Worm (Caenorhabditis elegans) whole organism, early embryonic: ENCODE data around the gene sra-26.
"Not testable (repeated sequence)": the region's sequence is repeated elsewhere in the genome, so short reads cannot be mapped to it uniquely, and the experiment has no call there.

Experiments
- B0310.2 ChIP-seq: sonication (generic microtip); optimal IDR thresholded peaks from 2 replicates; lab custom pipeline; 2016; ENCODE audit warnings: mild to moderate bottlenecking, missing genetic modification characterization, missing compliant biosample characterization
- F13C5.2 ChIP-seq: sonication (generic microtip); optimal IDR thresholded peaks from 2 replicates; lab custom pipeline; 2017; ENCODE audit warnings: mild to moderate bottlenecking, missing genetic modification characterization, inconsistent platforms, missing compliant biosample characterization
- aly-1 ChIP-seq: sonication (generic microtip); optimal IDR thresholded peaks from 2 replicates; lab custom pipeline; 2016; ENCODE audit warnings: missing genetic modification characterization, missing compliant biosample characterization
- ama-1 ChIP-seq: fragments of 150-350 bp; optimal IDR thresholded peaks from 2 replicates; lab custom pipeline; 2014
- ceh-13 ChIP-seq: fragments of 200-800 bp; sonication (Bioruptor generic); optimal IDR thresholded peaks from 2 replicates; lab custom pipeline; 2018; ENCODE audit warnings: mild to moderate bottlenecking, missing genetic modification characterization, missing compliant biosample characterization
- ceh-36 ChIP-seq: sonication (generic microtip); optimal IDR thresholded peaks from 2 replicates; lab custom pipeline; 2016; ENCODE audit warnings: missing genetic modification characterization, inconsistent platforms, missing compliant biosample characterization
- ets-7 ChIP-seq: sonication (generic microtip); optimal IDR thresholded peaks from 2 replicates; lab custom pipeline; 2016; ENCODE audit warnings: missing genotype, missing genetic modification characterization, missing compliant biosample characterization
- flt-1 ChIP-seq: fragments of 200-800 bp; sonication (Bioruptor generic); IDR thresholded peaks from 2 replicates; pipeline ENCODE4 v1.3.6; 2022; ENCODE audit warnings: missing genetic modification characterization, missing compliant biosample characterization
- hmbx-1 ChIP-seq: sonication (generic microtip); optimal IDR thresholded peaks from 2 replicates; lab custom pipeline; 2016; ENCODE audit warnings: mild to moderate bottlenecking, missing genetic modification characterization, missing compliant biosample characterization
- hmg-4 ChIP-seq: fragments of 200-800 bp; sonication (Bioruptor generic); optimal IDR thresholded peaks from 2 replicates; lab custom pipeline; 2018; ENCODE audit warnings: mild to moderate bottlenecking, missing genetic modification characterization, missing compliant biosample characterization
- hnd-1 ChIP-seq: sonication (generic microtip); optimal IDR thresholded peaks from 2 replicates; lab custom pipeline; 2016; ENCODE audit warnings: missing genetic modification characterization, missing compliant biosample characterization
- pes-1 ChIP-seq: fragments of 200-800 bp; sonication (Bioruptor generic); IDR thresholded peaks from 2 replicates; pipeline ENCODE4 v1.3.6; 2022; ENCODE audit warnings: missing genetic modification reagents, missing genetic modification characterization, missing compliant biosample characterization
- scrt-1 ChIP-seq: fragments of 200-800 bp; sonication (Bioruptor generic); IDR thresholded peaks from 2 replicates; pipeline ENCODE4 v1.3.6; 2022; ENCODE audit warnings: missing genetic modification characterization, missing compliant biosample characterization
- sea-1 ChIP-seq: fragments of 200-800 bp; sonication (Bioruptor generic); conservative IDR thresholded peaks from 2 replicates; pipeline ENCODE4 v1.3.6; 2022; ENCODE audit warnings: missing genetic modification characterization, missing compliant biosample characterization
- tbx-11 ChIP-seq: fragments of 200-800 bp; sonication (Bioruptor generic); IDR thresholded peaks from 2 replicates; pipeline ENCODE4 v1.3.6; 2022; ENCODE audit warnings: missing genetic modification characterization, missing compliant biosample characterization
- tbx-37 ChIP-seq: fragments of 200-800 bp; sonication (Bioruptor generic); conservative IDR thresholded peaks from 2 replicates; pipeline ENCODE4 v1.3.6; 2022; ENCODE audit warnings: missing genetic modification reagents, missing genetic modification characterization, missing compliant biosample characterization
- tra-4 ChIP-seq: sonication (generic microtip); optimal IDR thresholded peaks from 2 replicates; lab custom pipeline; 2017; ENCODE audit warnings: missing genetic modification characterization, missing compliant biosample characterization

The sra-26 gene

DNA sequence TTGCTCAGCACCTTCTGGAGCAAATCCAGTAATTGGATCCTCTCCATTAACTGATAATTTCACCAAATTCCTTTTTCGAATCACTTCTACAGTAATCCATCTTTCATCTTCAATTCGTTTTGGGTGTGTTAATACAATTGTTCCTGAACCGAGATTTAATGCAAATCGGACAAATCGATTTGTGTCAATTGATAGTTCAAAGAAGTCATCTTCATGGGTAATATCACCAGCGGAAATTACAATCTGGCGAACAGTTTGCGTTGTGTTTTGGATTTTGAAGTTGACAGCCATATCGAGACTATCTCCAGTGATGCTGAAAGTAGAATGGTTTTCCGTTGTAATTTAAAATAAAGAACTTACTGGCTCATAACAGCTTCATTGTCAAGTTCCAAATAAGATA, 13.8 kb downstream of the sra-26 start:
- no peak for TF ChIP-seq flt-1 (GFP tag; lab: Robert Waterston, UW)
- no peak for TF ChIP-seq F13C5.2 (tag; lab: Kevin White, UChicago)
- TF ChIP-seq B0310.2 (tag; lab: Kevin White, UChicago): no peak
- TF ChIP-seq tra-4: no peak
- no peak for TF ChIP-seq sea-1 (GFP tag; lab: Robert Waterston, UW)
- TF ChIP-seq hmg-4: no peak
- no peak for TF ChIP-seq tbx-11 (GFP tag; lab: Robert Waterston, UW)
- TF ChIP-seq tbx-37 (GFP tag; lab: Robert Waterston, UW): no peak
- no peak for TF ChIP-seq hnd-1
- no peak for TF ChIP-seq aly-1 (tag; lab: Kevin White, UChicago)
- TF ChIP-seq ceh-36 (tag; lab: Kevin White, UChicago): no peak
- TF ChIP-seq pes-1 (GFP tag; lab: Robert Waterston, UW): no peak
- TF ChIP-seq ceh-13: no peak
- TF ChIP-seq ama-1 (lab: Kevin White, UChicago): no peak

DNA sequence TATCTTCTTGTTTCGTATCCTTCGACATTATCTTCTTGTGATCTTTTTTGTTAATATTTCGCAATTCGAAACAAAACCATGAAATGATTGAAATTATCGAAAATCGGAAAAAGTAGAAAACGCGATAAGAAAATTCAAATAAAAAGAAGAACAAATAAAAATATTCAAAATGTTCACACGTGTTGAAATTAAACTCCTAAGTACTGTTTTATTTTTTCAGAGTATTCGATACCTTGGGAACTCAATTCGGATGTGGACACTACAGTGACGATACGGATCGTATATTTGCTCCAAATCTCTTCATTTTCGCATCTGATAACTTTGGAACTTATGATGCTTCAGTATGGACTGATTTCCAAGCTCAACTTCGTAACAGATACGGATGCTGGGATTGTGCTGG, 15.5 kb downstream of the sra-26 start, which contains the start of gene T19D12.5:
T19D12.5 (minus strand) TSS at position 101 of the 400 bp plus-strand sequence.
- no peak for TF ChIP-seq hmbx-1 (tag; lab: Kevin White, UChicago)
- TF ChIP-seq tra-4: no peak
- no peak for TF ChIP-seq sea-1 (GFP tag; lab: Robert Waterston, UW)
- TF ChIP-seq hnd-1: no peak
- TF ChIP-seq aly-1 (tag; lab: Kevin White, UChicago): no peak
- TF ChIP-seq scrt-1 (GFP tag; lab: Robert Waterston, UW): no peak
- no peak for TF ChIP-seq ets-7
- TF ChIP-seq ceh-13: no peak
- no peak for TF ChIP-seq F13C5.2 (tag; lab: Kevin White, UChicago)

DNA sequence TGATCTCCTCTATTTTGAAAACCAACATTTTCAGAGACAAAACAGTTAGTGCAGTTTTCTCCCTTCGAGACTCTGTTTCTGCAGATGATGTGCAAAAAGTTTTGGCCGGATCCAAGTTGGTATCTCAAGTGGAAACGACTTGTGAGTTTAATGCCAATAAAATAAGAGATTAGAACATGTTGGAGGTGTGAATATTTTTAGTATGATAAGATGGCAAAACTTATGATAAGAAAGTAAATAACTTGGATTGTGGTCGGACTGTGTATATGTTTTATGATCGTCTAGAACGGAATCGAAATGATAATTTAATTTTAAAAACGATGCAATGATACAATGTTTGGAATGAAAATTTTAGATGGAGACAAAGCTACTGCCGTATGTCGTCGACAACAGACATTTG, 19.6 kb downstream of the sra-26 start:
- no peak for TF ChIP-seq hmg-4
- no peak for TF ChIP-seq ama-1 (lab: Kevin White, UChicago)
- TF ChIP-seq tbx-37 (GFP tag; lab: Robert Waterston, UW): no peak
- no peak for TF ChIP-seq flt-1 (GFP tag; lab: Robert Waterston, UW)
- TF ChIP-seq tbx-11 (GFP tag; lab: Robert Waterston, UW): no peak
- TF ChIP-seq ceh-36 (tag; lab: Kevin White, UChicago): no peak
- no peak for TF ChIP-seq aly-1 (tag; lab: Kevin White, UChicago)
- TF ChIP-seq B0310.2 (tag; lab: Kevin White, UChicago): no peak
- no peak for TF ChIP-seq sea-1 (GFP tag; lab: Robert Waterston, UW)
- TF ChIP-seq hmbx-1 (tag; lab: Kevin White, UChicago): no peak
- no peak for TF ChIP-seq ets-7

DNA sequence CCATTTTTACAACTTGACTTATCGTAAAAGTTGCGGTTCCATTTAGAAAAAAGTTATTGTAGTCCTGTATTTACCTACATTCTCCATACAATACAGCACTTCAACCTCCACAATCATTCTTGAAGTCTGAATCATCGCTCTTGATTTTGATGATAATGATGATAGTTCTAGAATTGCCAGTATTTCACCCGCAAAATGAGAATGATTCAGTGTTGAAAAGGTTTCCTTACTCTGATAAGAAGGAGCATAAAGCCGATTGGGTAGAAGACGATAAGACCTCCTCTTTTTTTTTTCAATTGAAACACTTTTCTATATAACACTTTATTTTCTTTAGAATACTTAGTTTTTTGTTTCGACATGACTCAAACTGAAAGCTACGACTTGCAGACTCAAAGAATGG, 20.8 kb downstream of the sra-26 start, which contains the start of gene T19D12.4:
T19D12.4 (plus strand) TSS at position 295 of the 400 bp plus-strand sequence.
- no peak for TF ChIP-seq sea-1 (GFP tag; lab: Robert Waterston, UW)
- no peak for TF ChIP-seq aly-1 (tag; lab: Kevin White, UChicago)
- no peak for TF ChIP-seq ceh-13
- TF ChIP-seq pes-1 (GFP tag; lab: Robert Waterston, UW): no peak
- no peak for TF ChIP-seq tra-4
- TF ChIP-seq scrt-1 (GFP tag; lab: Robert Waterston, UW): no peak
- TF ChIP-seq tbx-11 (GFP tag; lab: Robert Waterston, UW): no peak
- TF ChIP-seq ceh-36 (tag; lab: Kevin White, UChicago): no peak
- TF ChIP-seq ets-7: no peak
- no peak for TF ChIP-seq hnd-1
- TF ChIP-seq tbx-37 (GFP tag; lab: Robert Waterston, UW): no peak
- no peak for TF ChIP-seq B0310.2 (tag; lab: Kevin White, UChicago)
- TF ChIP-seq ama-1 (lab: Kevin White, UChicago): no peak
- no peak for TF ChIP-seq hmg-4
- TF ChIP-seq F13C5.2 (tag; lab: Kevin White, UChicago): no peak
- no peak for TF ChIP-seq flt-1 (GFP tag; lab: Robert Waterston, UW)
- TF ChIP-seq hmbx-1 (tag; lab: Kevin White, UChicago): no peak

DNA sequence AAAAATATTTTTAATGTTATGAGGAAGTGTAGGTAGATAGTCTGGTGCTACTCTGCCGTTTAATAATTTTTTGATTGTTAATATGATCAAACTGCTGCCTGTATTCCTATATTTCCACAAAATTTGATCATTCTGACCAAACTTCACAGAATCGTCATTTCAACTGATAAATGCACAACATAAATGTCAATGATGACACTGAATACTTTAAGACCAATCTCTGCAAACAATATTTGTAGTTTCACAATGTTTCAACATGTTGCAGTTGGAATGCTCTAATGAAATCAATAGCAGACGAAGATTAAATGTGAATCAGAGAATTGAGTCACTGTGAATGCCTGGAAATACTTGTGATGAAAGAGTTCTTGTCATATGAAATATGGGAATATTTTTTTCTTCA, 21.8 kb downstream of the sra-26 start:
- TF ChIP-seq tbx-11 (GFP tag; lab: Robert Waterston, UW): no peak

DNA sequence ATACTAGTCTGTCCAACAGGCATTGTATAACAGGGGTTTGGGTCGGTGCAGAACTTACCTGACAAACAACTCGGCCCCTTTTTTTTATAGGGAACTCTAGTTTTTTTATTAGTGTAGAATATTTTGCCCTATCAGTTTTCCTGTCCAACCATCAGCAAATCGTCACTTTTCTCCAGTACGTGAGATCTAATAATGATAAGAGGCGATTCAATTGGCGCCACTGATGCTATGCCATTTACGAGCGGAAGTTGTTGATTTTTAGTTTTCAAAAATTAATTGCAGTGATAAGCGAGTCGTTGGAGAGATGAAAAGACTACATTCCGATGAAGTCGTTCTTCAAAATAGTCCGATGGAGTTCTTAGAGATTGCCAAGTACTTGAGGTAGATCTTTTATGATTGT, 23.2 kb downstream of the sra-26 start:
- TF ChIP-seq aly-1 (tag; lab: Kevin White, UChicago) (no peak), hmbx-1 (tag; lab: Kevin White, UChicago) (no peak), tbx-37 (GFP tag; lab: Robert Waterston, UW) (no peak), F13C5.2 (tag; lab: Kevin White, UChicago) (no peak), tra-4 (no peak), pes-1 (GFP tag; lab: Robert Waterston, UW) (no peak), sea-1 (GFP tag; lab: Robert Waterston, UW) (no peak), flt-1 (GFP tag; lab: Robert Waterston, UW) (no peak), hnd-1 (no peak), ama-1 (lab: Kevin White, UChicago) (no peak), tbx-11 (GFP tag; lab: Robert Waterston, UW) (no peak), ceh-36 (tag; lab: Kevin White, UChicago) (no peak), B0310.2 (tag; lab: Kevin White, UChicago) (no peak)

DNA sequence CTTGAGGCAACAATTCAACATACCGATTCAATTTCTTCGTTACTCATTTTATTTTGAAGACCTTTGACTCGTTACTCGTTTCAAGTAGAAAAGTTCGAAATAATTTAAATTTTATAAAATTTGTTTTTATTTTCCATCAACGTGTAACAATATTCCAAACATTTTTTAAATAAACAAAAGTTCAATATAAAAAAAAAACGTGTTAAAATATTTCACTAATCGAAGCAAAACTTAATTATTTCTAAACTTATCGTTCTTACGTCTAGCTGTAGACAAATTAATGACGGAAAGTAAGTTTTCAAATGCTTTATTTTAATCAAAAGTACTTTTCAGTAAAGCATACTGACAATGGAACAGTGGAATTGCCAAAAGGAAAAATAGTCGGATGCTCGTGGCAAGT, 24.4 kb downstream of the sra-26 start, which contains the start of the genes F54H5.5 and F54H5.2:
F54H5.5 (minus strand) TSS at position 101 of the 400 bp plus-strand sequence.
F54H5.2 (plus strand) TSS at position 303 of the 400 bp plus-strand sequence.
- not testable (repeated sequence) for TF ChIP-seq pes-1 (GFP tag; lab: Robert Waterston, UW); tbx-37 (GFP tag; lab: Robert Waterston, UW); ama-1 (lab: Kevin White, UChicago)

DNA sequence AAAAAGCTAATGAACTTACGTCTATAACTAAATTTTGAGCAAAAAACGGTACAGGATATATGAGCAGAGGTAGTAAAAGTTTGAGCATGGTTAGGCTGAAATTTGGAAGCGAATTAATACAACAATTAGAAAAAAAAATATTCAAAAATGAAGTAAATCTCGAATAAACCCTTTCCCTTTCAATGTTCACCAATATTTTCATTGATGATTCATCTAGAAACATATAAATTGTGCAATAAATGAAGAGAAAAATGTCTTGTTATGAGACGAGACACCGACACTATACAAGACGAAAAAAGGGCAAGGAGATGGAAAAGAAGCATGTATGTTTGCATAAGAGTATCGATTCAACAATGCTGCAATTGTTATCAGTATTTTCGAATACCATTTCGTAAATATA, 26.3 kb downstream of the sra-26 start, which contains the start of gene F54H5.14:
F54H5.14 (minus strand) TSS at position 101 of the 400 bp plus-strand sequence.
- TF ChIP-seq hnd-1 (no peak), ceh-13 (no peak), B0310.2 (tag; lab: Kevin White, UChicago) (no peak), F13C5.2 (tag; lab: Kevin White, UChicago) (no peak), flt-1 (GFP tag; lab: Robert Waterston, UW) (no peak), pes-1 (GFP tag; lab: Robert Waterston, UW) (no peak), ceh-36 (tag; lab: Kevin White, UChicago) (no peak), tbx-37 (GFP tag; lab: Robert Waterston, UW) (no peak), sea-1 (GFP tag; lab: Robert Waterston, UW) (no peak), tbx-11 (GFP tag; lab: Robert Waterston, UW) (no peak), tra-4 (no peak), ama-1 (lab: Kevin White, UChicago) (no peak), ets-7 (no peak), hmg-4 (no peak), hmbx-1 (tag; lab: Kevin White, UChicago) (no peak), scrt-1 (GFP tag; lab: Robert Waterston, UW) (no peak), aly-1 (tag; lab: Kevin White, UChicago) (no peak)
